Worm (Caenorhabditis elegans): ENCODE data around the gene dpy-22.

- no peak for TF ChIP-seq snpc-4 (tag; optimal IDR thresholded peaks at IDR 0.05)
- no peak for TF ChIP-seq mdt-29 (GFP tag; IDR thresholded peaks at IDR 0.05)
- no peak for TF ChIP-seq nhr-77 (tag; optimal IDR thresholded peaks at IDR 0.05)
- TF ChIP-seq Y48G9A.11 (GFP tag; IDR thresholded peaks at IDR 0.05): no peak
- TF ChIP-seq ceh-20 (GFP tag; IDR thresholded peaks at IDR 0.05): no peak
- TF ChIP-seq unc-62 (GFP tag; optimal IDR thresholded peaks at IDR 0.05 in 1 of 2): no peak
- no peak for TF ChIP-seq unc-62 (tag; optimal IDR thresholded peaks at IDR 0.05)
- no peak for TF ChIP-seq lin-1 (GFP tag; IDR thresholded peaks at IDR 0.05)
- no peak for TF ChIP-seq ZK546.5 (tag; optimal IDR thresholded peaks at IDR 0.05)
- TF ChIP-seq unc-39 (tag; optimal IDR thresholded peaks at IDR 0.05): no peak
- no peak for TF ChIP-seq lin-13 (GFP tag; optimal IDR thresholded peaks at IDR 0.05)
- TF ChIP-seq ztf-11 (tag; optimal IDR thresholded peaks at IDR 0.05): no peak
Observed at ce11 chrX:9804735-9805134, 17.3 kb downstream of the dpy-22 start.

All from whole organism, L4 larva.